Worm (Caenorhabditis elegans) whole organism, L4 larva: ENCODE measurements around the gene C27D6.15.
A peak's percentile ranks its signal among the peaks of the same experiment; 100 is the strongest.

Source experiments
- F10B5.3 ChIP-seq: sonication (generic microtip); optimal IDR thresholded peaks from 2 replicates; lab custom pipeline; 2016; ENCODE audit warnings: mild to moderate bottlenecking, missing genetic modification characterization, missing compliant biosample characterization
- F26F4.8 ChIP-seq: fragments of 200-800 bp; sonication (Bioruptor generic); conservative IDR thresholded peaks from 2 replicates; pipeline ENCODE4 v1.3.6; 2022; ENCODE audit warnings: missing genetic modification characterization, missing compliant biosample characterization
- F44E2.7 ChIP-seq: fragments of 200-800 bp; sonication (Bioruptor generic); IDR thresholded peaks from 2 replicates; pipeline ENCODE4 v2.1.2; 2022; ENCODE audit warnings: missing genetic modification characterization, missing compliant biosample characterization
- T26A8.4 ChIP-seq: fragments of 200-800 bp; sonication (Bioruptor generic); IDR thresholded peaks from 2 replicates; pipeline ENCODE4 v1.3.6; 2022; ENCODE audit warnings: missing genetic modification characterization, missing compliant biosample characterization
- ama-1 ChIP-seq: fragments of 150-350 bp; optimal IDR thresholded peaks from 2 replicates; lab custom pipeline; 2014; ENCODE audit warnings: inconsistent platforms, mixed read lengths
- attf-4 ChIP-seq: sonication (generic microtip); optimal IDR thresholded peaks from 3 replicates; lab custom pipeline; 2017; ENCODE audit warnings: missing biosample characterization, missing genetic modification characterization
- ceh-62 ChIP-seq: sonication (generic microtip); optimal IDR thresholded peaks from 2 replicates; lab custom pipeline; 2017; ENCODE audit warnings: missing biosample characterization, missing genetic modification characterization
- cey-2 ChIP-seq: sonication (generic microtip); optimal IDR thresholded peaks from 3 replicates; lab custom pipeline; 2017; ENCODE audit warnings: missing genetic modification characterization, mild to moderate bottlenecking, missing compliant biosample characterization, antibody characterized with exemption, borderline replicate concordance; ENCODE audit not compliant: insufficient read depth
- daf-16 ChIP-seq, 3 experiments: sonication (generic microtip); optimal IDR thresholded peaks; 2 replicates each; lab custom pipeline; 2016 to 2017; ENCODE audit warnings: missing genetic modification characterization in 3 of 3, missing genetic modification reagents in 3 of 3, mild to moderate bottlenecking in 2 of 3, missing compliant biosample characterization in 2 of 3, missing biosample characterization in 1 of 3, moderate library complexity in 1 of 3
- dmd-6 ChIP-seq: fragments of 200-800 bp; sonication (Bioruptor generic); IDR thresholded peaks from 2 replicates; pipeline ENCODE4 v1.3.6; 2022; ENCODE audit warnings: missing genetic modification reagents, missing genetic modification characterization, missing compliant biosample characterization
- dve-1 ChIP-seq: sonication (generic microtip); optimal IDR thresholded peaks from 2 replicates; lab custom pipeline; 2017; ENCODE audit warnings: antibody characterized with exemption, mild to moderate bottlenecking, missing genetic modification characterization, missing compliant biosample characterization; ENCODE audit not compliant: insufficient read depth
- egl-27 ChIP-seq: sonication (generic microtip); optimal IDR thresholded peaks from 3 replicates; lab custom pipeline; 2017; ENCODE audit warnings: missing biosample characterization, missing genetic modification reagents, missing genetic modification characterization
- fkh-10 ChIP-seq: fragments of 150-350 bp; optimal IDR thresholded peaks from 2 replicates; lab custom pipeline; 2014; ENCODE audit warnings: missing biosample characterization, missing genetic modification reagents, missing genetic modification characterization
- fos-1 ChIP-seq: fragments of 150-350 bp; optimal IDR thresholded peaks from 2 replicates; lab custom pipeline; 2014; ENCODE audit warnings: missing biosample characterization, missing genetic modification characterization
- hif-1 ChIP-seq, 2 experiments: sonication (generic microtip); optimal IDR thresholded peaks; 2 replicates each; lab custom pipeline; 2016 to 2017; ENCODE audit warnings: missing compliant biosample characterization in 2 of 2, missing genetic modification characterization in 2 of 2, missing genetic modification reagents in 2 of 2, missing genotype in 2 of 2, mild to moderate bottlenecking in 1 of 2
- hlh-11 ChIP-seq: fragments of 200-800 bp; sonication (Bioruptor generic); optimal IDR thresholded peaks from 2 replicates; lab custom pipeline; 2018; ENCODE audit warnings: mild to moderate bottlenecking, missing genetic modification characterization, missing compliant biosample characterization
- hlh-30 ChIP-seq: sonication (generic microtip); optimal IDR thresholded peaks from 2 replicates; lab custom pipeline; 2017; ENCODE audit warnings: antibody characterized with exemption, mild to moderate bottlenecking, missing genetic modification characterization, missing compliant biosample characterization; ENCODE audit not compliant: insufficient read depth
- hmg-1.1 ChIP-seq: fragments of 200-800 bp; sonication (Bioruptor generic); IDR thresholded peaks from 2 replicates; pipeline ENCODE4 v1.3.6; 2022; ENCODE audit warnings: missing genetic modification reagents, missing genetic modification characterization, missing compliant biosample characterization
- lin-1 ChIP-seq: fragments of 200-800 bp; sonication (Bioruptor generic); IDR thresholded peaks from 2 replicates; pipeline ENCODE4 v1.3.6; 2022; ENCODE audit warnings: missing genetic modification reagents, missing genetic modification characterization, missing compliant biosample characterization
- lin-15B ChIP-seq: fragments of 150-350 bp; sonication (generic microtip); optimal IDR thresholded peaks from 3 replicates; lab custom pipeline; 2014; ENCODE audit warnings: missing biosample characterization, missing genetic modification characterization
- madf-9 ChIP-seq: fragments of 200-800 bp; sonication (Bioruptor generic); conservative IDR thresholded peaks from 2 replicates; pipeline ENCODE4 v1.3.6; 2022; ENCODE audit warnings: missing genetic modification reagents, missing genetic modification characterization, missing compliant biosample characterization
- mdl-1 ChIP-seq, 2 experiments: fragments of 150-350 bp in 1 of 2; sonication (generic microtip) in 1 of 2; optimal IDR thresholded peaks; 2 replicates each; lab custom pipeline; 2014 to 2017; ENCODE audit warnings: missing biosample characterization in 2 of 2, missing genetic modification characterization in 2 of 2
- mep-1 ChIP-seq: fragments of 150-350 bp; sonication (generic microtip); optimal IDR thresholded peaks from 3 replicates; lab custom pipeline; 2014; ENCODE audit warnings: missing biosample characterization, missing genetic modification characterization
- mes-2 ChIP-seq: sonication (generic microtip); optimal IDR thresholded peaks from 2 replicates; lab custom pipeline; 2016; ENCODE audit warnings: missing genotype, mild to moderate bottlenecking, missing genetic modification characterization, missing compliant biosample characterization; ENCODE audit not compliant: poor library complexity, severe bottlenecking
- mxl-3 ChIP-seq: fragments of 200-800 bp; sonication (Bioruptor generic); optimal IDR thresholded peaks from 2 replicates; lab custom pipeline; 2018; ENCODE audit warnings: mild to moderate bottlenecking, missing genetic modification characterization, missing compliant biosample characterization
- nhr-10 ChIP-seq: fragments of 150-350 bp; optimal IDR thresholded peaks from 2 replicates; lab custom pipeline; 2014; ENCODE audit warnings: missing biosample characterization, missing genetic modification characterization
- nhr-102 ChIP-seq: sonication (generic microtip); optimal IDR thresholded peaks from 2 replicates; lab custom pipeline; 2016; ENCODE audit warnings: mild to moderate bottlenecking, missing genetic modification characterization, moderate library complexity, missing compliant biosample characterization
- nhr-25 ChIP-seq: sonication (generic microtip); optimal IDR thresholded peaks from 2 replicates; lab custom pipeline; 2017; ENCODE audit warnings: missing genetic modification characterization, mild to moderate bottlenecking, missing compliant biosample characterization, antibody characterized with exemption, moderate library complexity, borderline replicate concordance; ENCODE audit not compliant: insufficient read depth
- nhr-28 ChIP-seq: fragments of 150-350 bp; optimal IDR thresholded peaks from 2 replicates; lab custom pipeline; 2014; ENCODE audit warnings: missing biosample characterization, missing genetic modification characterization
- nhr-48 ChIP-seq: sonication (generic microtip); optimal IDR thresholded peaks from 2 replicates; lab custom pipeline; 2016; ENCODE audit warnings: mild to moderate bottlenecking, missing genetic modification characterization, missing compliant biosample characterization
- nhr-6 ChIP-seq: fragments of 150-350 bp; optimal IDR thresholded peaks from 2 replicates; lab custom pipeline; 2014; ENCODE audit warnings: missing biosample characterization, missing genetic modification characterization
- nhr-77 ChIP-seq: fragments of 150-350 bp; optimal IDR thresholded peaks from 2 replicates; lab custom pipeline; 2014; ENCODE audit warnings: missing biosample characterization, missing genetic modification characterization
- pha-4 ChIP-seq, 2 experiments: fragments of 150-350 bp in 1 of 2; fragments of 200-800 bp in 1 of 2; sonication (Bioruptor generic) in 1 of 2; IDR thresholded peaks in 1 of 2; optimal IDR thresholded peaks in 1 of 2; 2 replicates each; pipeline versions ENCODE4 v1.3.6 to Lab custom; 2014 to 2022; ENCODE audit warnings: missing genetic modification characterization in 2 of 2, missing genetic modification reagents in 2 of 2, missing biosample characterization in 1 of 2, missing compliant biosample characterization in 1 of 2
- php-3 ChIP-seq: fragments of 200-800 bp; sonication (Bioruptor generic); IDR thresholded peaks from 2 replicates; pipeline ENCODE4 v1.3.6; 2022; ENCODE audit warnings: missing genetic modification reagents, missing genetic modification characterization, missing compliant biosample characterization
- pqm-1 ChIP-seq: sonication (generic microtip); optimal IDR thresholded peaks from 2 replicates; lab custom pipeline; 2017; ENCODE audit warnings: missing biosample characterization, missing genetic modification characterization
- skn-1 ChIP-seq: fragments of 150-350 bp; optimal IDR thresholded peaks from 2 replicates; lab custom pipeline; 2014; ENCODE audit warnings: missing biosample characterization, missing genetic modification characterization
- snpc-4 ChIP-seq: fragments of 150-350 bp; optimal IDR thresholded peaks from 2 replicates; lab custom pipeline; 2014; ENCODE audit warnings: missing biosample characterization, missing genetic modification characterization
- tra-1 ChIP-seq: fragments of 200-800 bp; sonication (Bioruptor generic); IDR thresholded peaks from 2 replicates; pipeline ENCODE4 v1.3.6; 2022; ENCODE audit warnings: missing genetic modification reagents, missing genetic modification characterization, missing compliant biosample characterization
- unc-62 ChIP-seq, 3 experiments: fragments of 150-350 bp in 1 of 3; sonication (generic microtip); optimal IDR thresholded peaks in 2 of 3; peaks in 1 of 3; 1 replicate in 1 of 3; 2 replicates in 2 of 3; lab custom pipeline; 2014 to 2017; ENCODE audit warnings: missing biosample characterization in 3 of 3, missing genetic modification characterization in 3 of 3, missing genetic modification reagents in 3 of 3, missing genotype in 1 of 3
- zag-1 ChIP-seq: fragments of 150-350 bp; optimal IDR thresholded peaks from 2 replicates; lab custom pipeline; 2014; ENCODE audit warnings: missing biosample characterization, missing genetic modification characterization
- zip-2 ChIP-seq: fragments of 150-350 bp; optimal IDR thresholded peaks from 2 replicates; lab custom pipeline; 2014; ENCODE audit warnings: missing biosample characterization, missing genetic modification characterization

The C27D6.15 gene

ce11 chrII:5184661-5185545 is 13.2 kb downstream of the C27D6.15 start (continued):
- TF ChIP-seq nhr-6 (tag; lab: Kevin White, UChicago) (no peak), tra-1 (peak; percentile 79), hmg-1.1 (GFP tag; lab: Robert Waterston, UW) (no peak), php-3 (GFP tag; lab: Robert Waterston, UW) (peak; percentile 92), attf-4 (tag; lab: Kevin White, UChicago) (no peak), lin-1 (GFP tag; lab: Robert Waterston, UW) (no peak), F10B5.3 (tag; lab: Kevin White, UChicago) (no peak), zip-2 (tag; lab: Kevin White, UChicago) (no peak), mep-1 (tag; lab: Kevin White, UChicago) (no peak), skn-1 (tag; lab: Kevin White, UChicago) (no peak), ceh-62 (no peak), hif-1 (tag; optimal IDR thresholded peaks at IDR 0.05; lab: Kevin White, UChicago) (peak in 1 of 2 experiments; percentile 10), T26A8.4 (no peak), zag-1 (tag; lab: Kevin White, UChicago) (no peak), mes-2 (tag; lab: Kevin White, UChicago) (peak; percentile 20), madf-9 (no peak), lin-15B (no peak), ama-1 (lab: Kevin White, UChicago) (no peak), mdl-1 (tag; optimal IDR thresholded peaks at IDR 0.05; lab: Kevin White, UChicago) (peak in 1 of 2 experiments; percentile 18), snpc-4 (no peak), F44E2.7 (GFP tag; lab: Robert Waterston, UW) (no peak), egl-27 (no peak)
- TF ChIP-seq, all 104 proteins: peak for 19

- peak; percentile 49 for TF ChIP-seq nhr-102 (tag; lab: Kevin White, UChicago)
- TF ChIP-seq hlh-11 (tag; lab: Kevin White, UChicago), result peak; percentile 78
- TF ChIP-seq daf-16 (GFP tag; optimal IDR thresholded peaks at IDR 0.05; lab: Kevin White, UChicago), result peak in 1 of 2 experiments; percentile 62
- TF ChIP-seq daf-16 (tag; optimal IDR thresholded peaks at IDR 0.05; lab: Kevin White, UChicago), result peak; percentile 94
- TF ChIP-seq F26F4.8 (GFP tag; lab: Robert Waterston, UW), result no peak
- TF ChIP-seq fkh-10 (GFP tag; lab: Kevin White, UChicago), result no peak
- peak; percentile 76 for TF ChIP-seq dve-1
- peak; percentile 35 for TF ChIP-seq hlh-30 (tag; lab: Kevin White, UChicago)
- peak in 1 of 2 experiments; percentile 39 for TF ChIP-seq mdl-1 (tag; optimal IDR thresholded peaks at IDR 0.05; lab: Kevin White, UChicago)
- peak; percentile 14 for TF ChIP-seq mes-2 (tag; lab: Kevin White, UChicago)
- peak; percentile 79 for TF ChIP-seq nhr-28
- TF ChIP-seq fos-1 (tag; lab: Kevin White, UChicago), result no peak
- TF ChIP-seq nhr-10 (tag; lab: Kevin White, UChicago), result peak; percentile 39
- TF ChIP-seq pqm-1, result peak; percentile 89
- TF ChIP-seq dmd-6 (GFP tag; lab: Robert Waterston, UW), result peak; percentile 68
- TF ChIP-seq nhr-25 (tag; lab: Kevin White, UChicago), result no peak
- no peak for TF ChIP-seq hif-1 (tag; optimal IDR thresholded peaks at IDR 0.05; lab: Kevin White, UChicago)
- peak in 1 of 2 experiments; percentile 1 for TF ChIP-seq unc-62 (GFP tag; optimal IDR thresholded peaks at IDR 0.05 in 1 of 2; lab: Kevin White, UChicago)
- no peak for TF ChIP-seq unc-62 (tag; optimal IDR thresholded peaks at IDR 0.05; lab: Kevin White, UChicago)
- TF ChIP-seq php-3 (GFP tag; lab: Robert Waterston, UW), result peak; percentile 100
- peak; percentile 57 for TF ChIP-seq nhr-77
- TF ChIP-seq tra-1, result peak; percentile 35; the same call in 1 of the 2 replicates
- TF ChIP-seq cey-2 (tag; lab: Kevin White, UChicago), result no peak
- TF ChIP-seq pha-4 (GFP tag; IDR thresholded peaks at IDR 0.05; lab: Robert Waterston, UW), result peak; percentile 43; the same call in 1 of the 2 replicates
- no peak for TF ChIP-seq pha-4 (tag; optimal IDR thresholded peaks at IDR 0.05; lab: Kevin White, UChicago)
- TF ChIP-seq mxl-3 (GFP tag; lab: Kevin White, UChicago), result no peak
- TF ChIP-seq nhr-48 (tag; lab: Kevin White, UChicago), result peak; percentile 43
Measured at ce11 chrII:5185955-5186539, 14.3 kb downstream of the C27D6.15 start.
